Worm (Caenorhabditis elegans) whole organism, L1 larva: ENCODE results near the gene C56E6.4.
A peak's percentile ranks its signal among the peaks of the same experiment; 100 is the strongest.

Experiments
- C04F5.9 ChIP-seq: sonication (generic microtip); optimal IDR thresholded peaks from 2 replicates; lab custom pipeline; 2016; ENCODE audit warnings: missing genetic modification characterization, missing compliant biosample characterization
- C34B4.2 ChIP-seq: sonication (generic microtip); optimal IDR thresholded peaks from 2 replicates; lab custom pipeline; 2017; ENCODE audit warnings: mild to moderate bottlenecking, missing genetic modification characterization, missing compliant biosample characterization
- blmp-1 ChIP-seq: fragments of 150-350 bp; optimal IDR thresholded peaks from 2 replicates; lab custom pipeline; 2014; ENCODE audit warnings: missing biosample characterization, missing genetic modification characterization
- ceh-8 ChIP-seq: fragments of 200-800 bp; sonication (Bioruptor generic); optimal IDR thresholded peaks from 2 replicates; lab custom pipeline; 2018; ENCODE audit warnings: mild to moderate bottlenecking, missing genetic modification characterization, moderate library complexity, missing compliant biosample characterization
- ceh-82 ChIP-seq, 3 experiments: fragments of 150-350 bp in 1 of 3; sonication (generic microtip) in 2 of 3; optimal IDR thresholded peaks; 2 replicates each; lab custom pipeline; 2014 to 2017; ENCODE audit warnings: missing biosample characterization in 3 of 3, missing genetic modification characterization in 3 of 3
- ces-1 ChIP-seq: fragments of 150-350 bp; optimal IDR thresholded peaks from 2 replicates; lab custom pipeline; 2014; ENCODE audit warnings: missing biosample characterization, missing genetic modification reagents, missing genetic modification characterization
- dsc-1 ChIP-seq: sonication (generic microtip); optimal IDR thresholded peaks from 2 replicates; lab custom pipeline; 2016; ENCODE audit warnings: mild to moderate bottlenecking, missing genetic modification characterization, missing compliant biosample characterization
- egl-13 ChIP-seq: sonication (generic microtip); optimal IDR thresholded peaks from 2 replicates; lab custom pipeline; 2016; ENCODE audit warnings: missing genotype, missing genetic modification reagents, missing genetic modification characterization, missing compliant biosample characterization
- egl-27 ChIP-seq, 2 experiments: fragments of 150-350 bp in 1 of 2; sonication (generic microtip); optimal IDR thresholded peaks; 3 replicates each; lab custom pipeline; 2017 to 2018; ENCODE audit warnings: missing biosample characterization in 2 of 2, missing genetic modification characterization in 2 of 2, missing genetic modification reagents in 2 of 2
- elt-2 ChIP-seq: sonication (generic microtip); optimal IDR thresholded peaks from 2 replicates; lab custom pipeline; 2016; ENCODE audit warnings: missing genetic modification characterization, mild to moderate bottlenecking, inconsistent platforms, missing compliant biosample characterization, missing genetic modification reagents
- elt-3 ChIP-seq, 6 experiments: fragments of 150-350 bp in 1 of 6; sonication (generic microtip); optimal IDR thresholded peaks; 2 replicates each; lab custom pipeline; 2017 to 2018; ENCODE audit warnings: missing biosample characterization in 6 of 6, missing genetic modification characterization in 6 of 6, inconsistent platforms in 1 of 6
- ets-5 ChIP-seq: fragments of 200-800 bp; sonication (Bioruptor generic); IDR thresholded peaks from 2 replicates; pipeline ENCODE4 v1.3.6; 2022; ENCODE audit warnings: missing genetic modification characterization, missing compliant biosample characterization
- fkh-8 ChIP-seq: sonication (generic microtip); optimal IDR thresholded peaks from 2 replicates; lab custom pipeline; 2016; ENCODE audit warnings: mild to moderate bottlenecking, missing genetic modification characterization, missing compliant biosample characterization
- grh-1 ChIP-seq: fragments of 200-800 bp; sonication (Bioruptor generic); IDR thresholded peaks from 2 replicates; pipeline ENCODE4 v1.3.6; 2022; ENCODE audit warnings: missing genetic modification reagents, missing genetic modification characterization, missing compliant biosample characterization
- hlh-17 ChIP-seq: fragments of 200-800 bp; sonication (Bioruptor generic); optimal IDR thresholded peaks from 2 replicates; lab custom pipeline; 2018; ENCODE audit warnings: missing genetic modification characterization, mild to moderate bottlenecking, missing compliant biosample characterization, moderate library complexity, borderline replicate concordance
- isw-1 ChIP-seq: fragments of 200-800 bp; sonication (Bioruptor generic); IDR thresholded peaks from 2 replicates; pipeline ENCODE4 v1.3.6; 2022; ENCODE audit warnings: missing genetic modification characterization, missing compliant biosample characterization
- jun-1 ChIP-seq: fragments of 150-350 bp; optimal IDR thresholded peaks from 2 replicates; lab custom pipeline; 2014; ENCODE audit warnings: missing biosample characterization, missing genetic modification reagents, missing genetic modification characterization
- lin-13 ChIP-seq: fragments of 150-350 bp; optimal IDR thresholded peaks from 2 replicates; lab custom pipeline; 2014; ENCODE audit warnings: missing biosample characterization, missing genetic modification reagents, missing genetic modification characterization
- lin-15B ChIP-seq: fragments of 150-350 bp; sonication (generic microtip); optimal IDR thresholded peaks from 3 replicates; lab custom pipeline; 2014; ENCODE audit warnings: missing biosample characterization, missing genetic modification characterization
- lir-3 ChIP-seq: sonication (generic microtip); optimal IDR thresholded peaks from 2 replicates; lab custom pipeline; 2016; ENCODE audit warnings: mild to moderate bottlenecking, missing genetic modification characterization, moderate library complexity, missing compliant biosample characterization; ENCODE audit not compliant: poor library complexity
- lsy-2 ChIP-seq, 2 experiments: fragments of 150-350 bp; optimal IDR thresholded peaks; 2 replicates each; lab custom pipeline; 2014; ENCODE audit warnings: missing biosample characterization in 2 of 2, missing genetic modification characterization in 2 of 2
- mab-9 ChIP-seq: fragments of 200-800 bp; sonication (Bioruptor generic); IDR thresholded peaks from 2 replicates; pipeline ENCODE4 v1.3.6; 2022; ENCODE audit warnings: missing genetic modification reagents, missing genetic modification characterization, missing compliant biosample characterization
- mdl-1 ChIP-seq, 2 experiments: fragments of 150-350 bp; optimal IDR thresholded peaks; 2 replicates each; lab custom pipeline; 2014 to 2017; ENCODE audit warnings: missing biosample characterization in 2 of 2, missing genetic modification characterization in 2 of 2, inconsistent platforms in 1 of 2
- mef-2 ChIP-seq: fragments of 150-350 bp; optimal IDR thresholded peaks from 2 replicates; lab custom pipeline; 2014; ENCODE audit warnings: missing biosample characterization, missing genetic modification characterization
- mep-1 ChIP-seq: fragments of 150-350 bp; optimal IDR thresholded peaks from 2 replicates; lab custom pipeline; 2014; ENCODE audit warnings: missing biosample characterization, missing genetic modification characterization
- nhr-11 ChIP-seq: fragments of 150-350 bp; optimal IDR thresholded peaks from 2 replicates; lab custom pipeline; 2014; ENCODE audit warnings: missing biosample characterization, missing genetic modification characterization
- nhr-12 ChIP-seq: sonication (generic microtip); optimal IDR thresholded peaks from 2 replicates; lab custom pipeline; 2017; ENCODE audit warnings: missing biosample characterization, missing genetic modification characterization
- nhr-19 ChIP-seq: fragments of 200-800 bp; sonication (Bioruptor generic); conservative IDR thresholded peaks from 2 replicates; pipeline ENCODE4 v1.3.6; 2022; ENCODE audit warnings: missing genetic modification characterization, missing compliant biosample characterization
- nhr-237 ChIP-seq: fragments of 150-350 bp; optimal IDR thresholded peaks from 2 replicates; lab custom pipeline; 2014; ENCODE audit warnings: missing biosample characterization, missing genetic modification characterization
- nhr-28 ChIP-seq: fragments of 150-350 bp; optimal IDR thresholded peaks from 2 replicates; lab custom pipeline; 2014; ENCODE audit warnings: missing biosample characterization, missing genetic modification characterization
- nhr-47 ChIP-seq: sonication (generic microtip); optimal IDR thresholded peaks from 2 replicates; lab custom pipeline; 2016; ENCODE audit warnings: mild to moderate bottlenecking, missing genetic modification characterization, moderate library complexity, missing compliant biosample characterization
- nhr-71 ChIP-seq: sonication (generic microtip); optimal IDR thresholded peaks from 2 replicates; lab custom pipeline; 2016; ENCODE audit warnings: mild to moderate bottlenecking, missing genetic modification characterization, moderate library complexity, missing compliant biosample characterization
- nhr-76 ChIP-seq: sonication (generic microtip); optimal IDR thresholded peaks from 2 replicates; lab custom pipeline; 2017; ENCODE audit warnings: missing biosample characterization, missing genetic modification characterization
- nhr-84 ChIP-seq: sonication (generic microtip); optimal IDR thresholded peaks from 2 replicates; lab custom pipeline; 2017; ENCODE audit warnings: missing biosample characterization, missing genetic modification characterization
- nhr-90 ChIP-seq: sonication (generic microtip); optimal IDR thresholded peaks from 2 replicates; lab custom pipeline; 2016; ENCODE audit warnings: mild to moderate bottlenecking, missing genetic modification characterization, missing compliant biosample characterization; ENCODE audit not compliant: poor library complexity
- pag-3 ChIP-seq: sonication (generic microtip); optimal IDR thresholded peaks from 2 replicates; lab custom pipeline; 2017; ENCODE audit warnings: missing genetic modification characterization, mild to moderate bottlenecking, missing compliant biosample characterization, antibody characterized with exemption, borderline replicate concordance; ENCODE audit not compliant: insufficient read depth
- skn-1 ChIP-seq: fragments of 150-350 bp; optimal IDR thresholded peaks from 2 replicates; lab custom pipeline; 2014; ENCODE audit warnings: missing biosample characterization, missing genetic modification characterization
- snpc-4 ChIP-seq: fragments of 150-350 bp; optimal IDR thresholded peaks from 2 replicates; lab custom pipeline; 2014; ENCODE audit warnings: missing biosample characterization, missing genetic modification characterization
- snu-23 ChIP-seq: sonication (generic microtip); optimal IDR thresholded peaks from 2 replicates; lab custom pipeline; 2016; ENCODE audit warnings: missing genetic modification characterization, missing compliant biosample characterization
- sup-37 ChIP-seq: fragments of 200-800 bp; sonication (Bioruptor generic); optimal IDR thresholded peaks from 2 replicates; lab custom pipeline; 2018; ENCODE audit warnings: mild to moderate bottlenecking, missing genetic modification characterization, missing compliant biosample characterization
- unc-130 ChIP-seq: fragments of 150-350 bp; optimal IDR thresholded peaks from 2 replicates; lab custom pipeline; 2017; ENCODE audit warnings: missing biosample characterization, missing genetic modification characterization, inconsistent platforms
- unc-62 ChIP-seq: fragments of 150-350 bp; optimal IDR thresholded peaks from 2 replicates; lab custom pipeline; 2014; ENCODE audit warnings: missing biosample characterization, missing genetic modification reagents, missing genetic modification characterization
- unc-98 ChIP-seq: fragments of 200-800 bp; sonication (Bioruptor generic); IDR thresholded peaks from 2 replicates; pipeline ENCODE4 v1.3.6; 2022; ENCODE audit warnings: missing genetic modification characterization, missing compliant biosample characterization
- zag-1 ChIP-seq: fragments of 150-350 bp; optimal IDR thresholded peaks from 2 replicates; lab custom pipeline; 2014; ENCODE audit warnings: missing biosample characterization, missing genetic modification characterization
- ztf-11 ChIP-seq, 2 experiments: sonication (generic microtip); optimal IDR thresholded peaks; 2 replicates each; lab custom pipeline; 2016 to 2017; ENCODE audit warnings: missing genetic modification characterization in 2 of 2, missing biosample characterization in 1 of 2, missing compliant biosample characterization in 1 of 2

C56E6.4 gene

ce11 chrII:6489711-6490184, 38.8 kb downstream of the C56E6.4 start, which contains the start of the genes snr-3 and rsp-5 (continued):
- no peak for TF ChIP-seq unc-98 (GFP tag; lab: Robert Waterston, UW)
- TF ChIP-seq blmp-1 (tag; lab: Kevin White, UChicago) = peak; percentile 77
- no peak for TF ChIP-seq nhr-11 (tag; lab: Kevin White, UChicago)
- TF ChIP-seq egl-27 (tag; optimal IDR thresholded peaks at IDR 0.05; lab: Kevin White, UChicago) = no peak
- peak in 1 of 2 experiments; percentile 41 for TF ChIP-seq mdl-1 (tag; optimal IDR thresholded peaks at IDR 0.05; lab: Kevin White, UChicago)
- TF ChIP-seq nhr-76 (tag; lab: Kevin White, UChicago) = no peak
- no peak for TF ChIP-seq mab-9 (GFP tag; lab: Robert Waterston, UW)
- TF ChIP-seq ces-1 (GFP tag; lab: Kevin White, UChicago) = no peak
- TF ChIP-seq nhr-237 (tag; lab: Kevin White, UChicago) = no peak
- TF ChIP-seq nhr-71 = peak; percentile 81
- TF ChIP-seq lir-3 (tag; lab: Kevin White, UChicago) = no peak
- peak; percentile 70 for TF ChIP-seq lin-15B (tag; lab: Kevin White, UChicago)
- no peak for TF ChIP-seq egl-13 (tag; lab: Kevin White, UChicago)
- TF ChIP-seq unc-130 = no peak
- TF ChIP-seq C34B4.2 (tag; lab: Kevin White, UChicago) = no peak
- TF ChIP-seq unc-62 (GFP tag; lab: Kevin White, UChicago) = no peak
- peak; percentile 38 to 68 (median 63) for TF ChIP-seq ceh-82 (tag; optimal IDR thresholded peaks at IDR 0.05; lab: Kevin White, UChicago)
- TF ChIP-seq mef-2 = peak; percentile 7
- TF ChIP-seq ets-5 (GFP tag; lab: Robert Waterston, UW) = no peak
- no peak for TF ChIP-seq pag-3 (tag; lab: Kevin White, UChicago)
- TF ChIP-seq nhr-84 (tag; lab: Kevin White, UChicago) = no peak
- TF ChIP-seq jun-1 = peak; percentile 33
- no peak for TF ChIP-seq zag-1 (tag; lab: Kevin White, UChicago)
- TF ChIP-seq ceh-8 (GFP tag; lab: Kevin White, UChicago) = no peak
- TF ChIP-seq ztf-11 (tag; optimal IDR thresholded peaks at IDR 0.05; lab: Kevin White, UChicago) = peak in 1 of 2 experiments; percentile 32
- peak; percentile 46 for TF ChIP-seq skn-1 (tag; lab: Kevin White, UChicago)
- peak; percentile 98 to 99 for TF ChIP-seq lsy-2 (tag; optimal IDR thresholded peaks at IDR 0.05; lab: Kevin White, UChicago)
- peak; percentile 67 for TF ChIP-seq lin-13 (GFP tag; lab: Kevin White, UChicago)
- peak in 2 of 6 experiments; percentile 43 to 61 for TF ChIP-seq elt-3 (tag; optimal IDR thresholded peaks at IDR 0.05; lab: Kevin White, UChicago)
- TF ChIP-seq mep-1 = peak; percentile 61
- no peak for TF ChIP-seq sup-37 (GFP tag; lab: Kevin White, UChicago)
- no peak for TF ChIP-seq hlh-17 (GFP tag; lab: Kevin White, UChicago)
- peak; percentile 51 for TF ChIP-seq nhr-90
- no peak for TF ChIP-seq nhr-12 (tag; lab: Kevin White, UChicago)
- TF ChIP-seq dsc-1 (tag; lab: Kevin White, UChicago) = peak; percentile 60
- peak; percentile 71 for TF ChIP-seq nhr-47 (tag; lab: Kevin White, UChicago)
- TF ChIP-seq fkh-8 (tag; lab: Kevin White, UChicago) = peak; percentile 46
- TF ChIP-seq grh-1 = peak; percentile 43; the same call in 1 of the 2 replicates
- TF ChIP-seq C04F5.9 (tag; lab: Kevin White, UChicago) = no peak
- TF ChIP-seq nhr-19 (GFP tag; lab: Robert Waterston, UW) = peak; percentile 74
- TF ChIP-seq isw-1 = peak; percentile 51
- no peak for TF ChIP-seq nhr-28 (tag; lab: Kevin White, UChicago)
- peak; percentile 57 for TF ChIP-seq snpc-4
- TF ChIP-seq elt-2 (tag; lab: Kevin White, UChicago) = peak; percentile 32
- peak; percentile 70 for TF ChIP-seq snu-23 (GFP tag; lab: Kevin White, UChicago)
